Fruit fly (Drosophila melanogaster) whole organism, embryonic: Measurements from ENCODE around the gene RpS29.

ENCODE experiments used
- CG12155 ChIP-seq: fragments of 200-800 bp; sonication (Bioruptor generic); optimal IDR thresholded peaks from 3 replicates; lab custom pipeline; 2016; ENCODE audit warnings: missing biosample characterization, missing genetic modification characterization
- CG12219 ChIP-seq: fragments of 200-800 bp; sonication (Bioruptor generic); optimal IDR thresholded peaks from 3 replicates; lab custom pipeline; 2018; ENCODE audit warnings: missing biosample characterization, mild to moderate bottlenecking, missing genetic modification characterization
- CG13287 ChIP-seq: fragments of 200-800 bp; sonication (Bioruptor generic); IDR thresholded peaks from 2 replicates; pipeline ENCODE4 v1.3.6; 2022; ENCODE audit warnings: missing biosample characterization, missing genetic modification characterization; ENCODE audit not compliant: partially characterized antibody
- CG16815 ChIP-seq: fragments of 200-800 bp; sonication (Bioruptor generic); optimal IDR thresholded peaks from 3 replicates; lab custom pipeline; 2017; ENCODE audit warnings: missing biosample characterization, mild to moderate bottlenecking, missing genetic modification characterization
- CG4282 ChIP-seq: fragments of 200-800 bp; sonication (Bioruptor generic); optimal IDR thresholded peaks from 2 replicates; lab custom pipeline; 2016; ENCODE audit warnings: missing biosample characterization, missing genetic modification characterization
- CG7963 ChIP-seq: fragments of 200-800 bp; sonication (Bioruptor generic); IDR thresholded peaks from 3 replicates; pipeline ENCODE4 v1.3.6; 2022; ENCODE audit warnings: missing biosample characterization, missing genetic modification characterization; ENCODE audit not compliant: partially characterized antibody
- CG8290 ChIP-seq, 3 experiments: fragments of 200-800 bp; sonication (Bioruptor generic); optimal IDR thresholded peaks; 2 replicates each; lab custom pipeline; 2016 to 2019; ENCODE audit warnings: missing biosample characterization in 3 of 3, missing genetic modification characterization in 3 of 3, mild to moderate bottlenecking in 2 of 3, moderate library complexity in 1 of 3
- CTCF ChIP-seq: fragments of 200-800 bp; sonication (Bioruptor generic); optimal IDR thresholded peaks from 2 replicates; lab custom pipeline; 2017; ENCODE audit warnings: missing biosample characterization, mild to moderate bottlenecking, missing genetic modification characterization, moderate library complexity
- Gug ChIP-seq: fragments of 200-800 bp; sonication (Bioruptor generic); IDR thresholded peaks from 4 replicates; pipeline ENCODE4 v1.3.6; 2022; ENCODE audit warnings: missing biosample characterization, missing genetic modification characterization
- Side ChIP-seq: fragments of 200-800 bp; sonication (Bioruptor generic); optimal IDR thresholded peaks from 2 replicates; lab custom pipeline; 2016; ENCODE audit warnings: missing biosample characterization, missing genetic modification characterization
- h ChIP-seq: fragments of >200 bp; optimal IDR thresholded peaks from 2 replicates; lab custom pipeline; 2017
- zfh1 ChIP-seq: fragments of 200-800 bp; sonication (Bioruptor generic); IDR thresholded peaks from 3 replicates; pipeline ENCODE4 v1.3.6; 2022; ENCODE audit warnings: missing biosample characterization, missing genetic modification characterization

dm6 chr3R:9733150-9733549 lies 44.7 kb upstream of the RpS29 start, which contains the start of gene alphaTub85E:
- no peak for TF ChIP-seq Side (GFP tag; lab: Kevin White, UChicago)
- TF ChIP-seq Gug, result no peak
- no peak for TF ChIP-seq CG7963 (GFP tag; lab: Robert Waterston, UW)
- TF ChIP-seq CG4282 (GFP tag; lab: Kevin White, UChicago), result no peak
- no peak for TF ChIP-seq CG12219
- no peak for TF ChIP-seq CG8290 (GFP tag; optimal IDR thresholded peaks at IDR 0.05; lab: Kevin White, UChicago)
- no peak for TF ChIP-seq CG8290 (tag; optimal IDR thresholded peaks at IDR 0.05; lab: Kevin White, UChicago)
- TF ChIP-seq CG16815 (GFP tag; lab: Kevin White, UChicago), result no peak
- TF ChIP-seq h, result no peak
- no peak for TF ChIP-seq CG12155 (GFP tag; lab: Kevin White, UChicago)
- TF ChIP-seq CTCF (GFP tag; lab: Kevin White, UChicago), result no peak
- no peak for TF ChIP-seq CG13287 (GFP tag; lab: Robert Waterston, UW)
- TF ChIP-seq zfh1 (GFP tag; lab: Robert Waterston, UW), result no peak
